Worm (Caenorhabditis elegans) whole organism, L2 larva: ENCODE measurements around the gene Y46G5A.34.

ENCODE experiments used
- Y55F3AM.14 ChIP-seq: fragments of 200-800 bp; sonication (Bioruptor generic); optimal IDR thresholded peaks from 2 replicates; lab custom pipeline; 2018; ENCODE audit warnings: mild to moderate bottlenecking, missing genetic modification characterization, missing compliant biosample characterization
- alr-1 ChIP-seq: fragments of 150-350 bp; optimal IDR thresholded peaks from 2 replicates; lab custom pipeline; 2014; ENCODE audit warnings: missing biosample characterization, missing genetic modification characterization
- aly-2 ChIP-seq: fragments of 150-350 bp; optimal IDR thresholded peaks from 2 replicates; lab custom pipeline; 2014; ENCODE audit warnings: missing biosample characterization, missing genetic modification characterization
- blmp-1 ChIP-seq: sonication (generic microtip); optimal IDR thresholded peaks from 2 replicates; lab custom pipeline; 2017; ENCODE audit warnings: missing genetic modification characterization, mild to moderate bottlenecking, missing compliant biosample characterization, antibody characterized with exemption, moderate library complexity; ENCODE audit not compliant: insufficient read depth
- elt-1 ChIP-seq: fragments of 150-350 bp; optimal IDR thresholded peaks from 2 replicates; lab custom pipeline; 2014; ENCODE audit warnings: missing biosample characterization, missing genetic modification characterization
- elt-3 ChIP-seq: sonication (generic microtip); optimal IDR thresholded peaks from 2 replicates; lab custom pipeline; 2017; ENCODE audit warnings: missing biosample characterization, missing genetic modification characterization
- lsy-2 ChIP-seq, 2 experiments: fragments of 150-350 bp in 1 of 2; sonication (generic microtip) in 1 of 2; optimal IDR thresholded peaks; 2 replicates each; lab custom pipeline; 2014 to 2017; ENCODE audit warnings: missing biosample characterization in 2 of 2, missing genetic modification characterization in 2 of 2
- nhr-11 ChIP-seq: fragments of 150-350 bp; optimal IDR thresholded peaks from 2 replicates; lab custom pipeline; 2014; ENCODE audit warnings: missing biosample characterization, missing genetic modification characterization
- nhr-23 ChIP-seq: fragments of 150-350 bp; optimal IDR thresholded peaks from 2 replicates; lab custom pipeline; 2014; ENCODE audit warnings: missing biosample characterization, missing genetic modification reagents, missing genetic modification characterization
- nhr-237 ChIP-seq: fragments of 150-350 bp; optimal IDR thresholded peaks from 2 replicates; lab custom pipeline; 2014; ENCODE audit warnings: missing biosample characterization, missing genetic modification characterization
- nhr-77 ChIP-seq: fragments of 150-350 bp; optimal IDR thresholded peaks from 2 replicates; lab custom pipeline; 2014; ENCODE audit warnings: missing biosample characterization, missing genetic modification characterization
- unc-39 ChIP-seq: fragments of 150-350 bp; optimal IDR thresholded peaks from 2 replicates; lab custom pipeline; 2014; ENCODE audit warnings: missing biosample characterization, missing genetic modification characterization

DNA sequence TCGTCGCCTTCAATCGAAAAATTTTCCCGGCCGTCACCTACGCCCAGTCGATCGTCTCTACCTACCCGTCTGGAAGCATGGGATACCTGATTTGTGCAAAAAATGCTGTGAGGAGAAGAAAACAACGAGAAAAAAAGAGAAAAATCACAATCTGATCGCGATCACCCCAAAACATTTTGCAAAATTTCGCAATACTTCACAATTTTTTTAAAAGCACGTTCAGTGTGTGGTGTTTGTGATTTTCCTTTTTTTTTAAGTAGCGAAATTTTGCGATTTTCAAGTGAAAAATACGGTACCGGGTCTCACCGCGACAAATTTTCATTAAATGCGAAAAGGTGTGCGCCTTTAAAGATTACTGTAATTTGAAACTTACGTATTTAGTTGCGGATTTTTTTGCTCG lies 33.2 kb downstream of the Y46G5A.34 start:
- TF ChIP-seq nhr-23 (tag; lab: Kevin White, UChicago), result no peak
- no peak for TF ChIP-seq nhr-11 (tag; lab: Kevin White, UChicago)
- TF ChIP-seq unc-39, result no peak
- TF ChIP-seq nhr-237 (tag; lab: Kevin White, UChicago), result no peak
- TF ChIP-seq alr-1 (tag; lab: Kevin White, UChicago), result no peak
- no peak for TF ChIP-seq elt-3 (tag; lab: Kevin White, UChicago)
- TF ChIP-seq blmp-1 (tag; lab: Kevin White, UChicago), result no peak
- TF ChIP-seq aly-2 (tag; lab: Kevin White, UChicago), result no peak
- TF ChIP-seq nhr-77 (tag; lab: Kevin White, UChicago), result no peak
- TF ChIP-seq elt-1 (tag; lab: Kevin White, UChicago), result no peak
- no peak for TF ChIP-seq lsy-2 (tag; optimal IDR thresholded peaks at IDR 0.05; lab: Kevin White, UChicago)
- TF ChIP-seq Y55F3AM.14 (GFP tag; lab: Kevin White, UChicago), result no peak
